Worm (Caenorhabditis elegans) whole organism, early embryonic: ENCODE data around the gene icln-1.

Experiments
- B0310.2 ChIP-seq: sonication (generic microtip); optimal IDR thresholded peaks from 2 replicates; lab custom pipeline; 2016; ENCODE audit warnings: mild to moderate bottlenecking, missing genetic modification characterization, missing compliant biosample characterization
- F13C5.2 ChIP-seq: sonication (generic microtip); optimal IDR thresholded peaks from 2 replicates; lab custom pipeline; 2017; ENCODE audit warnings: mild to moderate bottlenecking, missing genetic modification characterization, inconsistent platforms, missing compliant biosample characterization
- aly-1 ChIP-seq: sonication (generic microtip); optimal IDR thresholded peaks from 2 replicates; lab custom pipeline; 2016; ENCODE audit warnings: missing genetic modification characterization, missing compliant biosample characterization
- ama-1 ChIP-seq: fragments of 150-350 bp; optimal IDR thresholded peaks from 2 replicates; lab custom pipeline; 2014
- ets-7 ChIP-seq: sonication (generic microtip); optimal IDR thresholded peaks from 2 replicates; lab custom pipeline; 2016; ENCODE audit warnings: missing genotype, missing genetic modification characterization, missing compliant biosample characterization
- flt-1 ChIP-seq: fragments of 200-800 bp; sonication (Bioruptor generic); IDR thresholded peaks from 2 replicates; pipeline ENCODE4 v1.3.6; 2022; ENCODE audit warnings: missing genetic modification characterization, missing compliant biosample characterization
- hmbx-1 ChIP-seq: sonication (generic microtip); optimal IDR thresholded peaks from 2 replicates; lab custom pipeline; 2016; ENCODE audit warnings: mild to moderate bottlenecking, missing genetic modification characterization, missing compliant biosample characterization
- hmg-4 ChIP-seq: fragments of 200-800 bp; sonication (Bioruptor generic); optimal IDR thresholded peaks from 2 replicates; lab custom pipeline; 2018; ENCODE audit warnings: mild to moderate bottlenecking, missing genetic modification characterization, missing compliant biosample characterization
- hnd-1 ChIP-seq: sonication (generic microtip); optimal IDR thresholded peaks from 2 replicates; lab custom pipeline; 2016; ENCODE audit warnings: missing genetic modification characterization, missing compliant biosample characterization
- sea-1 ChIP-seq: fragments of 200-800 bp; sonication (Bioruptor generic); conservative IDR thresholded peaks from 2 replicates; pipeline ENCODE4 v1.3.6; 2022; ENCODE audit warnings: missing genetic modification characterization, missing compliant biosample characterization
- tbx-11 ChIP-seq: fragments of 200-800 bp; sonication (Bioruptor generic); IDR thresholded peaks from 2 replicates; pipeline ENCODE4 v1.3.6; 2022; ENCODE audit warnings: missing genetic modification characterization, missing compliant biosample characterization
- tra-4 ChIP-seq: sonication (generic microtip); optimal IDR thresholded peaks from 2 replicates; lab custom pipeline; 2017; ENCODE audit warnings: missing genetic modification characterization, missing compliant biosample characterization

DNA sequence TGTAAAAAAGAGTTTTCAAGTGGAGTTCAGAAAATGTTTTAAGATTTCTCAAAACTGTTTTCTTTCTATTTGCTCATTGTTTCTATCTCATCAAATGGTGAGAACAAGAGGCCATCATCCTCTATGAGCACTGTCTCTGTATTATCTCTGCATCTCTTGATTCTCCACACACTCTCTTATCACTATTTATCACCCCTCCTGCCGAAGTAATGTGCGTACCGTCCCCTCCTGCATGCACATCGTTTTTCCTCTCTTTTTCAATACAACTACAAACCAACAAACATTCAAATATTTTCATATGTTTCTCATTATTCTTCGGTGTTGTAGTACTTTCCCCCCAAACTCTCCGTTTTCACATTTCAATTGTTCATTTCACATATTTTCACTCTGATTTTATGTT lies 21.0 kb upstream of the icln-1 start:
- TF ChIP-seq ama-1 (lab: Kevin White, UChicago) (no peak), sea-1 (no peak), hnd-1 (tag; lab: Kevin White, UChicago) (no peak), flt-1 (GFP tag; lab: Robert Waterston, UW) (no peak), hmbx-1 (tag; lab: Kevin White, UChicago) (no peak), F13C5.2 (tag; lab: Kevin White, UChicago) (no peak), hmg-4 (GFP tag; lab: Kevin White, UChicago) (no peak), tra-4 (tag; lab: Kevin White, UChicago) (no peak), tbx-11 (GFP tag; lab: Robert Waterston, UW) (no peak), ets-7 (tag; lab: Kevin White, UChicago) (no peak), aly-1 (tag; lab: Kevin White, UChicago) (no peak), B0310.2 (tag; lab: Kevin White, UChicago) (no peak)
